Fruit fly (Drosophila melanogaster): ENCODE data around the gene CG7362.

- no peak for TF ChIP-seq psq (optimal IDR thresholded peaks at IDR 0.05)
- TF ChIP-seq insv (optimal IDR thresholded peaks at IDR 0.05), result no peak
- TF ChIP-seq Sin3A (optimal IDR thresholded peaks at IDR 0.05), result no peak
- TF ChIP-seq h (optimal IDR thresholded peaks at IDR 0.05), result no peak
- TF ChIP-seq ttk (optimal IDR thresholded peaks at IDR 0.05), result no peak
- TF ChIP-seq Myc (optimal IDR thresholded peaks at IDR 0.05), result no peak
Observed at dm6 chr3R:14731781-14732100, 22.5 kb downstream of the CG7362 start.
